Fruit fly (Drosophila melanogaster) whole organism, embryonic: Measurements from ENCODE around the gene CG5934.

ENCODE experiments used
- CG11093 ChIP-seq: fragments of 200-800 bp; sonication (Bioruptor generic); IDR thresholded peaks from 3 replicates; pipeline ENCODE4 v1.3.6; 2022; ENCODE audit warnings: missing biosample characterization, missing genetic modification characterization
- CG11398 ChIP-seq: fragments of 200-800 bp; sonication (Bioruptor generic); optimal IDR thresholded peaks from 2 replicates; lab custom pipeline; 2016; ENCODE audit warnings: missing biosample characterization, missing genetic modification characterization
- CG12219 ChIP-seq: fragments of 200-800 bp; sonication (Bioruptor generic); optimal IDR thresholded peaks from 3 replicates; lab custom pipeline; 2018; ENCODE audit warnings: missing biosample characterization, mild to moderate bottlenecking, missing genetic modification characterization
- CG12659 ChIP-seq: fragments of 200-800 bp; sonication (Bioruptor generic); optimal IDR thresholded peaks from 3 replicates; lab custom pipeline; 2017; ENCODE audit warnings: mild to moderate bottlenecking, missing biosample characterization, missing genetic modification reagents, missing genetic modification characterization
- CG12744 ChIP-seq: fragments of 200-800 bp; sonication (Bioruptor generic); optimal IDR thresholded peaks from 2 replicates; lab custom pipeline; 2016; ENCODE audit warnings: missing biosample characterization, missing genetic modification characterization
- CG14860 ChIP-seq: fragments of 200-800 bp; sonication (Bioruptor generic); IDR thresholded peaks from 3 replicates; pipeline ENCODE4 v1.3.6; 2022; ENCODE audit warnings: missing biosample characterization, missing genetic modification characterization; ENCODE audit not compliant: partially characterized antibody
- CG16779 ChIP-seq: fragments of 200-800 bp; sonication (Bioruptor generic); IDR thresholded peaks from 2 replicates; pipeline ENCODE4 v1.3.6; 2022; ENCODE audit warnings: missing biosample characterization, missing genetic modification characterization
- CG16815 ChIP-seq: fragments of 200-800 bp; sonication (Bioruptor generic); optimal IDR thresholded peaks from 3 replicates; lab custom pipeline; 2017; ENCODE audit warnings: missing biosample characterization, mild to moderate bottlenecking, missing genetic modification characterization
- CG2116 ChIP-seq: fragments of 200-800 bp; sonication (Bioruptor generic); optimal IDR thresholded peaks from 3 replicates; lab custom pipeline; 2018; ENCODE audit warnings: missing biosample characterization, mild to moderate bottlenecking, missing genetic modification characterization
- CG2120 ChIP-seq: fragments of 200-800 bp; sonication (Bioruptor generic); optimal IDR thresholded peaks from 3 replicates; lab custom pipeline; 2016; ENCODE audit warnings: missing biosample characterization, missing genetic modification characterization
- CG33213 ChIP-seq: fragments of 200-800 bp; sonication (Bioruptor generic); optimal IDR thresholded peaks from 3 replicates; lab custom pipeline; 2016; ENCODE audit warnings: missing biosample characterization, missing genetic modification characterization
- CG34376 ChIP-seq: fragments of 200-800 bp; sonication (Bioruptor generic); optimal IDR thresholded peaks from 2 replicates; lab custom pipeline; 2018; ENCODE audit warnings: missing biosample characterization, mild to moderate bottlenecking, missing genetic modification characterization
- CG34422 ChIP-seq: fragments of 200-800 bp; sonication (Bioruptor generic); IDR thresholded peaks from 3 replicates; pipeline ENCODE4 v1.3.6; 2022; ENCODE audit warnings: missing biosample characterization, missing genetic modification characterization
- CG4404 ChIP-seq: fragments of 200-800 bp; sonication (Bioruptor generic); IDR thresholded peaks from 2 replicates; pipeline ENCODE4 v1.3.6; 2022; ENCODE audit warnings: missing biosample characterization, missing genetic modification characterization
- CG4617 ChIP-seq: fragments of 200-800 bp; sonication (Bioruptor generic); optimal IDR thresholded peaks from 3 replicates; lab custom pipeline; 2016; ENCODE audit warnings: missing biosample characterization, missing genetic modification characterization, borderline replicate concordance
- CG6683 ChIP-seq: fragments of 200-800 bp; sonication (Bioruptor generic); optimal IDR thresholded peaks from 2 replicates; lab custom pipeline; 2017; ENCODE audit warnings: missing biosample characterization, mild to moderate bottlenecking, missing genetic modification characterization, missing genetic modification reagents
- CG9215 ChIP-seq: fragments of 200-800 bp; sonication (Bioruptor generic); IDR thresholded peaks from 2 replicates; pipeline ENCODE4 v1.3.6; 2022; ENCODE audit warnings: missing biosample characterization, missing genetic modification characterization
- CTCF ChIP-seq: fragments of 200-800 bp; sonication (Bioruptor generic); optimal IDR thresholded peaks from 2 replicates; lab custom pipeline; 2017; ENCODE audit warnings: missing biosample characterization, mild to moderate bottlenecking, missing genetic modification characterization, moderate library complexity
- Dfd ChIP-seq, 2 experiments: fragments of >200 bp; optimal IDR thresholded peaks; 2 replicates each; lab custom pipeline; 2017; ENCODE audit warnings: missing biosample characterization in 2 of 2, missing genetic modification characterization in 2 of 2
- E2f2 ChIP-seq: fragments of 200-800 bp; sonication (Bioruptor generic); IDR thresholded peaks from 2 replicates; pipeline ENCODE4 v1.3.6; 2022; ENCODE audit warnings: missing biosample characterization, missing genetic modification characterization
- Fer3 ChIP-seq: fragments of 200-800 bp; sonication (Bioruptor generic); optimal IDR thresholded peaks from 2 replicates; lab custom pipeline; 2018; ENCODE audit warnings: missing biosample characterization, mild to moderate bottlenecking, missing genetic modification characterization, moderate library complexity
- H2.0 ChIP-seq: fragments of 200-800 bp; sonication (Bioruptor generic); IDR thresholded peaks from 2 replicates; pipeline ENCODE4 v1.3.6; 2022; ENCODE audit warnings: missing biosample characterization, missing genetic modification characterization
- Hsf ChIP-seq: fragments of 200-800 bp; sonication (Bioruptor generic); optimal IDR thresholded peaks from 3 replicates; lab custom pipeline; 2016; ENCODE audit warnings: missing biosample characterization, missing genetic modification characterization
- NC2β ChIP-seq: fragments of 200-800 bp; sonication (Bioruptor generic); optimal IDR thresholded peaks from 2 replicates; lab custom pipeline; 2016; ENCODE audit warnings: missing biosample characterization, missing genetic modification characterization
- Nf-YA ChIP-seq: fragments of 200-800 bp; sonication (Bioruptor generic); IDR thresholded peaks from 2 replicates; pipeline ENCODE4 v1.3.6; 2022; ENCODE audit warnings: missing biosample characterization, missing genetic modification characterization
- Poxn ChIP-seq: fragments of 200-800 bp; sonication (Bioruptor generic); IDR thresholded peaks from 2 replicates; pipeline ENCODE4 v1.3.6; 2022; ENCODE audit warnings: missing biosample characterization, missing genetic modification characterization
- Rfx ChIP-seq: fragments of 200-800 bp; sonication (Bioruptor generic); IDR thresholded peaks from 2 replicates; pipeline ENCODE4 v1.3.6; 2022; ENCODE audit warnings: missing biosample characterization, missing genetic modification characterization
- TFAM ChIP-seq: fragments of 200-800 bp; sonication (Bioruptor generic); optimal IDR thresholded peaks from 2 replicates; lab custom pipeline; 2017; ENCODE audit warnings: missing biosample characterization, missing genetic modification characterization, inconsistent platforms
- ac ChIP-seq: fragments of 200-800 bp; sonication (Bioruptor generic); optimal IDR thresholded peaks from 3 replicates; lab custom pipeline; 2017; ENCODE audit warnings: missing biosample characterization, mild to moderate bottlenecking, missing genetic modification characterization
- ash1 ChIP-seq: fragments of 200-800 bp; sonication (Bioruptor generic); optimal IDR thresholded peaks from 2 replicates; lab custom pipeline; 2018; ENCODE audit warnings: missing biosample characterization, mild to moderate bottlenecking, missing genetic modification characterization
- caup ChIP-seq: fragments of 200-800 bp; sonication (Bioruptor generic); optimal IDR thresholded peaks from 3 replicates; lab custom pipeline; 2017; ENCODE audit warnings: missing biosample characterization, mild to moderate bottlenecking, missing genetic modification characterization, moderate library complexity; ENCODE audit not compliant: severe bottlenecking
- crp ChIP-seq, 2 experiments: fragments of 200-800 bp; sonication (Bioruptor generic); optimal IDR thresholded peaks; 2 replicates in 1 of 2; 3 replicates in 1 of 2; lab custom pipeline; 2017; ENCODE audit warnings: missing biosample characterization in 2 of 2, missing genetic modification characterization in 2 of 2, mild to moderate bottlenecking in 1 of 2, moderate library complexity in 1 of 2
- dpn ChIP-seq, 2 experiments: fragments of 200-800 bp; sonication (Bioruptor generic); optimal IDR thresholded peaks; 3 replicates each; lab custom pipeline; 2016; ENCODE audit warnings: missing biosample characterization in 2 of 2, missing genetic modification characterization in 2 of 2
- ewg ChIP-seq: fragments of 200-800 bp; sonication (Bioruptor generic); optimal IDR thresholded peaks from 3 replicates; lab custom pipeline; 2017; ENCODE audit warnings: mild to moderate bottlenecking, missing biosample characterization, missing genetic modification reagents, missing genetic modification characterization
- fd102C ChIP-seq: fragments of 200-800 bp; sonication (Bioruptor generic); optimal IDR thresholded peaks from 2 replicates; lab custom pipeline; 2018; ENCODE audit warnings: missing biosample characterization, mild to moderate bottlenecking, missing genetic modification characterization, moderate library complexity
- fd3F ChIP-seq: fragments of 200-800 bp; sonication (Bioruptor generic); optimal IDR thresholded peaks from 2 replicates; lab custom pipeline; 2018; ENCODE audit warnings: missing biosample characterization, mild to moderate bottlenecking, missing genetic modification characterization, moderate library complexity
- gem ChIP-seq: fragments of 200-800 bp; sonication (Bioruptor generic); optimal IDR thresholded peaks from 2 replicates; lab custom pipeline; 2019; ENCODE audit warnings: missing biosample characterization, mild to moderate bottlenecking, missing genetic modification characterization, moderate library complexity
- grn ChIP-seq: fragments of 200-800 bp; sonication (Bioruptor generic); optimal IDR thresholded peaks from 3 replicates; lab custom pipeline; 2017; ENCODE audit warnings: missing biosample characterization, missing genetic modification characterization
- hbn ChIP-seq: fragments of 200-800 bp; sonication (Bioruptor generic); IDR thresholded peaks from 2 replicates; pipeline ENCODE4 v1.3.6; 2022; ENCODE audit warnings: missing biosample characterization, missing genetic modification characterization; ENCODE audit not compliant: partially characterized antibody
- hkb ChIP-seq, 2 experiments: fragments of 200-800 bp in 1 of 2; fragments of >200 bp in 1 of 2; sonication (Bioruptor generic) in 1 of 2; IDR thresholded peaks in 1 of 2; optimal IDR thresholded peaks in 1 of 2; 2 replicates each; pipeline versions ENCODE4 v1.3.6 to Lab custom; 2017 to 2022; ENCODE audit warnings: missing biosample characterization in 1 of 2, missing genetic modification characterization in 1 of 2
- klu ChIP-seq: fragments of 200-800 bp; sonication (Bioruptor generic); IDR thresholded peaks from 2 replicates; pipeline ENCODE4 v1.3.6; 2022; ENCODE audit warnings: missing biosample characterization, missing genetic modification characterization
- otp ChIP-seq: fragments of 200-800 bp; sonication (Bioruptor generic); IDR thresholded peaks from 3 replicates; pipeline ENCODE4, ENCODE4 v1.3.6; 2022; ENCODE audit warnings: missing biosample characterization, missing genetic modification characterization
- pros ChIP-seq: fragments of 200-800 bp; sonication (Bioruptor generic); optimal IDR thresholded peaks from 3 replicates; lab custom pipeline; 2019; ENCODE audit warnings: missing biosample characterization, mild to moderate bottlenecking, missing genetic modification characterization, moderate library complexity
- salm ChIP-seq: fragments of 200-800 bp; sonication (Bioruptor generic); optimal IDR thresholded peaks from 2 replicates; lab custom pipeline; 2018; ENCODE audit warnings: missing biosample characterization, mild to moderate bottlenecking, missing genetic modification characterization
- schlank ChIP-seq: fragments of 200-800 bp; sonication (Bioruptor generic); optimal IDR thresholded peaks from 2 replicates; lab custom pipeline; 2018; ENCODE audit warnings: missing biosample characterization, mild to moderate bottlenecking, missing genetic modification characterization
- sens ChIP-seq: fragments of 200-800 bp; sonication (Bioruptor generic); peaks from one replicate; lab custom pipeline; 2016; ENCODE audit warnings: missing biosample characterization, missing genetic modification characterization
- sr ChIP-seq: fragments of 200-800 bp; sonication (Bioruptor generic); IDR thresholded peaks from 3 replicates; pipeline ENCODE4 v1.3.6; 2022; ENCODE audit warnings: missing biosample characterization, missing genetic modification characterization
- tap ChIP-seq: fragments of 200-800 bp; optimal IDR thresholded peaks from 3 replicates; lab custom pipeline; 2019; ENCODE audit warnings: missing biosample characterization, mild to moderate bottlenecking, missing genetic modification characterization, moderate library complexity
- vnd ChIP-seq: fragments of 200-800 bp; sonication (Bioruptor generic); IDR thresholded peaks from 3 replicates; pipeline ENCODE4 v1.3.6; 2022; ENCODE audit warnings: missing biosample characterization, missing genetic modification characterization; ENCODE audit not compliant: partially characterized antibody

The CG5934 gene

DNA sequence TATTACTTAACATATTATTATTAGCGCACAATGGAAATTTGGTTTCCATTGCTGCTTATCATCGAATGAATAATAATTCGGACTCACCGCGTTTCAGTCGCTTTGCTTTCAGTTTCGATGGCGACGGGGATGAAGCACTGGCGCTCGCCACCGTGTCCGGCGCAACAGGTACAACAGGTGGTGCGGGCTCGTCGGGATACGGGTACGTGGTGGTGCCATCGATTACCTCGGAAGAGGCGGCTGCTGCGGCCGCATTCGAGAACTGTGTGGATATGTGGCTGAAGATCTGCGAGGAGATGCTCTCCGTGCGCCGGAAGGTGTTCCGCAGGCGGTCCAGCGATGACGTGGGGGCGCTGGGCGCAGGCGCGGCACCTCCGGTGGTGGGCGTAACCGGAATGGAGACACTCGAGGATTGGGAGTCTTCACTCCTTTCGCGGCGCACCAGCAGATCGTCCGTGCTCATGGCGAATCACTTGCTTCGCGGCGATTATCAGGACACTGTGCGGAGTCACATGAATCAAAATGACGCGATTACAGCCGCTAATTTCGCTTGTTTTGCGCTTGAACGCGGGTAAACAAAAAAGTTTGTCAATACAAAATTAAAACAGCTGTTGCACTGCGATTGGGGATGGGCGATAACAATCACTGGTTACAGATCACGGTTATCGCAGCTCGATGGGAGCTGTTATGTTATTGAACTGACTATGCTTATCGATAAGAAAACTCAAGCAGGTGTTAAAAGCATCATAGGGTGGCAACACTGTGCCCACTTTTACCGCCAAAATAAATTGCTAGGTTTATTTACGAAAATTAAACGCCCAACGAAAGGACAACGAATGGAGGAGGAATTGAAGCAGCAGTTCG, 34.8 kb upstream of the CG5934 start, which contains the start of the genes CG31064 and PolA2 (continued):
- TF ChIP-seq CG12659 (GFP tag; lab: Kevin White, UChicago) = peak; percentile 62
- TF ChIP-seq schlank (tag; lab: Kevin White, UChicago) = no peak
- no peak for TF ChIP-seq CG2120 (GFP tag; lab: Kevin White, UChicago)
- TF ChIP-seq CG16815 (GFP tag; lab: Kevin White, UChicago) = no peak
- TF ChIP-seq Poxn (GFP tag; lab: Robert Waterston, UW) = no peak
- TF ChIP-seq crp (GFP tag; optimal IDR thresholded peaks at IDR 0.05; lab: Kevin White, UChicago) = peak; percentile 89 to 97
- peak; percentile 35 for TF ChIP-seq CG4617 (GFP tag; lab: Kevin White, UChicago)
- no peak for TF ChIP-seq CG6683 (GFP tag; lab: Kevin White, UChicago)
- peak; percentile 91 for TF ChIP-seq CG2116 (GFP tag; lab: Kevin White, UChicago)
- no peak for TF ChIP-seq CG16779 (GFP tag; lab: Robert Waterston, UW)
- no peak for TF ChIP-seq gem (tag; lab: Kevin White, UChicago)
- no peak for TF ChIP-seq CG33213 (GFP tag; lab: Kevin White, UChicago)
- TF ChIP-seq Nf-YA (GFP tag; lab: Robert Waterston, UW) = no peak
- TF ChIP-seq hbn = peak; percentile 69
- no peak for TF ChIP-seq CG12219 (GFP tag; lab: Kevin White, UChicago)
- peak; percentile 6 for TF ChIP-seq CG34376 (GFP tag; lab: Kevin White, UChicago)
- no peak for TF ChIP-seq grn (GFP tag; lab: Kevin White, UChicago)
- TF ChIP-seq E2f2 = peak; percentile 92
- TF ChIP-seq tap = no peak
- TF ChIP-seq dpn (GFP tag; optimal IDR thresholded peaks at IDR 0.05; lab: Kevin White, UChicago) = no peak
- 0 out of 2 replicates have a peak, but pooled peaks have one; percentile 28 for TF ChIP-seq CG4404 (GFP tag; lab: Robert Waterston, UW)
- TF ChIP-seq salm = no peak
- no peak for TF ChIP-seq Fer3 (tag; lab: Kevin White, UChicago)
- no peak for TF ChIP-seq fd3F
- no peak for TF ChIP-seq CG11398
- no peak for TF ChIP-seq TFAM (GFP tag; lab: Kevin White, UChicago)
- TF ChIP-seq CG34422 (GFP tag; lab: Robert Waterston, UW) = peak; percentile 69; the same call in 2 of the 3 replicates
- TF ChIP-seq CTCF (GFP tag; lab: Kevin White, UChicago) = peak; percentile 14
- TF ChIP-seq ac (GFP tag; lab: Kevin White, UChicago) = peak; percentile 71
- no peak for TF ChIP-seq CG9215 (GFP tag; lab: Robert Waterston, UW)
- TF ChIP-seq ewg (GFP tag; lab: Kevin White, UChicago) = peak; percentile 75
- no peak for TF ChIP-seq fd102C (GFP tag; lab: Kevin White, UChicago)
- peak; percentile 72 for TF ChIP-seq sens (GFP tag; lab: Kevin White, UChicago)
- no peak for TF ChIP-seq otp (GFP tag; lab: Robert Waterston, UW)
- no peak for TF ChIP-seq NC2β (GFP tag; lab: Kevin White, UChicago)
- no peak for TF ChIP-seq ash1 (GFP tag; lab: Kevin White, UChicago)
- peak; percentile 79; the same call in 2 of the 3 replicates for TF ChIP-seq CG14860 (GFP tag; lab: Robert Waterston, UW)
- no peak for TF ChIP-seq H2.0 (GFP tag; lab: Robert Waterston, UW)
- peak; percentile 3 for TF ChIP-seq Hsf (GFP tag; lab: Kevin White, UChicago)
- no peak for TF ChIP-seq CG11093
- TF ChIP-seq caup (GFP tag; lab: Kevin White, UChicago) = peak; percentile 2
- no peak for TF ChIP-seq CG12744 (GFP tag; lab: Kevin White, UChicago)
- TF ChIP-seq Rfx (GFP tag; lab: Robert Waterston, UW) = peak; percentile 58
- no peak for TF ChIP-seq klu (GFP tag; lab: Robert Waterston, UW)
- no peak for TF ChIP-seq sr (GFP tag; lab: Robert Waterston, UW)
- TF ChIP-seq vnd (GFP tag; lab: Robert Waterston, UW) = peak; percentile 80
- no peak for TF ChIP-seq hkb (optimal IDR thresholded peaks at IDR 0.05; lab: Kevin White, UChicago)
- no peak for TF ChIP-seq hkb (GFP tag; IDR thresholded peaks at IDR 0.05; lab: Robert Waterston, UW)
- no peak for TF ChIP-seq Dfd (GFP tag; optimal IDR thresholded peaks at IDR 0.05; lab: Kevin White, UChicago)
- no peak for TF ChIP-seq pros
